Fruit fly (Drosophila melanogaster) whole organism, embryonic: Measurements from ENCODE around the gene Wnt6.

ENCODE experiments used
- CG11398 ChIP-seq: fragments of 200-800 bp; sonication (Bioruptor generic); optimal IDR thresholded peaks from 2 replicates; lab custom pipeline; 2016; ENCODE audit warnings: missing biosample characterization, missing genetic modification characterization
- CG11696 ChIP-seq: fragments of 200-800 bp; sonication (Bioruptor generic); IDR thresholded peaks from 2 replicates; pipeline ENCODE4 v1.3.6; 2022; ENCODE audit warnings: missing biosample characterization, missing genetic modification characterization
- CG1233 ChIP-seq: fragments of 200-800 bp; sonication (Bioruptor generic); optimal IDR thresholded peaks from 4 replicates; lab custom pipeline; 2018; ENCODE audit warnings: missing biosample characterization, mild to moderate bottlenecking, missing genetic modification characterization
- CG12391 ChIP-seq: fragments of 200-800 bp; sonication (Bioruptor generic); optimal IDR thresholded peaks from 3 replicates; lab custom pipeline; 2018; ENCODE audit warnings: missing biosample characterization, mild to moderate bottlenecking, missing genetic modification characterization, moderate library complexity
- CG12744 ChIP-seq: fragments of 200-800 bp; sonication (Bioruptor generic); optimal IDR thresholded peaks from 2 replicates; lab custom pipeline; 2016; ENCODE audit warnings: missing biosample characterization, missing genetic modification characterization
- CG12942 ChIP-seq: fragments of 200-800 bp; sonication (Bioruptor generic); optimal IDR thresholded peaks from 3 replicates; lab custom pipeline; 2016; ENCODE audit warnings: missing biosample characterization, missing genetic modification characterization
- CG13287 ChIP-seq: fragments of 200-800 bp; sonication (Bioruptor generic); IDR thresholded peaks from 2 replicates; pipeline ENCODE4 v1.3.6; 2022; ENCODE audit warnings: missing biosample characterization, missing genetic modification characterization; ENCODE audit not compliant: partially characterized antibody
- CG13296 ChIP-seq: fragments of 200-800 bp; sonication (Bioruptor generic); optimal IDR thresholded peaks from 3 replicates; lab custom pipeline; 2018; ENCODE audit warnings: missing biosample characterization, mild to moderate bottlenecking, missing genetic modification characterization
- CG14667 ChIP-seq: fragments of 200-800 bp; sonication (Bioruptor generic); IDR thresholded peaks from 2 replicates; pipeline ENCODE4 v1.3.6; 2022; ENCODE audit warnings: missing biosample characterization, missing genetic modification characterization
- CG14710 ChIP-seq: fragments of 200-800 bp; sonication (Bioruptor generic); optimal IDR thresholded peaks from 3 replicates; lab custom pipeline; 2019; ENCODE audit warnings: missing biosample characterization, mild to moderate bottlenecking, missing genetic modification characterization, moderate library complexity
- CG18262 ChIP-seq: fragments of 200-800 bp; optimal IDR thresholded peaks from 3 replicates; lab custom pipeline; 2019; ENCODE audit warnings: missing biosample characterization, mild to moderate bottlenecking, missing genetic modification characterization, moderate library complexity
- CG18619 ChIP-seq: fragments of 200-800 bp; sonication (Bioruptor generic); optimal IDR thresholded peaks from 3 replicates; lab custom pipeline; 2017; ENCODE audit warnings: missing biosample characterization, mild to moderate bottlenecking, missing genetic modification characterization
- CG18764 ChIP-seq: fragments of 200-800 bp; sonication (Bioruptor generic); optimal IDR thresholded peaks from 3 replicates; lab custom pipeline; 2016; ENCODE audit warnings: missing biosample characterization, missing genetic modification characterization
- CG2116 ChIP-seq: fragments of 200-800 bp; sonication (Bioruptor generic); optimal IDR thresholded peaks from 3 replicates; lab custom pipeline; 2018; ENCODE audit warnings: missing biosample characterization, mild to moderate bottlenecking, missing genetic modification characterization
- CG30403 ChIP-seq: fragments of 200-800 bp; sonication (Bioruptor generic); optimal IDR thresholded peaks from 3 replicates; lab custom pipeline; 2016; ENCODE audit warnings: missing biosample characterization, missing genetic modification characterization
- CG32767 ChIP-seq: fragments of 200-800 bp; sonication (Bioruptor generic); IDR thresholded peaks from 2 replicates; pipeline ENCODE4 v1.3.6; 2022; ENCODE audit warnings: missing biosample characterization, missing genetic modification characterization
- CG3407 ChIP-seq: fragments of 200-800 bp; sonication (Bioruptor generic); optimal IDR thresholded peaks from 2 replicates; lab custom pipeline; 2018; ENCODE audit warnings: missing biosample characterization, mild to moderate bottlenecking, missing genetic modification characterization
- CG43689 ChIP-seq: fragments of 200-800 bp; sonication (Bioruptor generic); IDR thresholded peaks from 2 replicates; pipeline ENCODE4 v1.3.6; 2022; ENCODE audit warnings: missing biosample characterization, missing genetic modification characterization
- CG4404 ChIP-seq: fragments of 200-800 bp; sonication (Bioruptor generic); IDR thresholded peaks from 2 replicates; pipeline ENCODE4 v1.3.6; 2022; ENCODE audit warnings: missing biosample characterization, missing genetic modification characterization
- CG5180 ChIP-seq: fragments of 200-800 bp; sonication (Bioruptor generic); optimal IDR thresholded peaks from 3 replicates; lab custom pipeline; 2017; ENCODE audit warnings: missing biosample characterization, missing genetic modification characterization, mild to moderate bottlenecking, moderate library complexity, missing genetic modification reagents
- CG6272 ChIP-seq: fragments of 200-800 bp; sonication (Bioruptor generic); IDR thresholded peaks from 2 replicates; pipeline ENCODE4 v1.3.6; 2022; ENCODE audit warnings: missing biosample characterization, missing genetic modification characterization
- CG8478 ChIP-seq: fragments of >200 bp; optimal IDR thresholded peaks from 2 replicates; lab custom pipeline; 2018
- CG9932 ChIP-seq: fragments of 200-800 bp; sonication (Bioruptor generic); IDR thresholded peaks from 2 replicates; pipeline ENCODE4 v1.3.6; 2022; ENCODE audit warnings: missing biosample characterization, missing genetic modification characterization
- CrebB ChIP-seq: fragments of 200-800 bp; sonication (Bioruptor generic); optimal IDR thresholded peaks from 3 replicates; lab custom pipeline; 2018; ENCODE audit warnings: missing biosample characterization, mild to moderate bottlenecking, missing genetic modification characterization
- Deaf1 ChIP-seq: fragments of 200-800 bp; optimal IDR thresholded peaks from 3 replicates; lab custom pipeline; 2019; ENCODE audit warnings: missing biosample characterization, mild to moderate bottlenecking, missing genetic modification characterization, moderate library complexity
- Dek ChIP-seq: fragments of 200-800 bp; sonication (Bioruptor generic); optimal IDR thresholded peaks from 3 replicates; lab custom pipeline; 2019; ENCODE audit warnings: missing biosample characterization, mild to moderate bottlenecking, missing genetic modification characterization, moderate library complexity
- H2.0 ChIP-seq: fragments of 200-800 bp; sonication (Bioruptor generic); IDR thresholded peaks from 2 replicates; pipeline ENCODE4 v1.3.6; 2022; ENCODE audit warnings: missing biosample characterization, missing genetic modification characterization
- Mad ChIP-seq: fragments of 200-800 bp; sonication (Bioruptor generic); optimal IDR thresholded peaks from 2 replicates; lab custom pipeline; 2016; ENCODE audit warnings: missing biosample characterization, missing genetic modification characterization
- Med ChIP-seq: fragments of 200-800 bp; sonication (Bioruptor generic); peaks from one replicate; lab custom pipeline; 2016; ENCODE audit warnings: missing biosample characterization, missing genetic modification characterization, mild to moderate bottlenecking, inconsistent platforms, moderate library complexity
- Mes4 ChIP-seq: fragments of 200-800 bp; sonication (Bioruptor generic); optimal IDR thresholded peaks from 2 replicates; lab custom pipeline; 2016; ENCODE audit warnings: missing biosample characterization, missing genetic modification characterization
- Pdp1 ChIP-seq, 2 experiments: fragments of 200-800 bp; sonication (Bioruptor generic); optimal IDR thresholded peaks; 3 replicates each; lab custom pipeline; 2016; ENCODE audit warnings: missing biosample characterization in 2 of 2, missing genetic modification characterization in 2 of 2, mild to moderate bottlenecking in 1 of 2, moderate library complexity in 1 of 2
- Poxn ChIP-seq: fragments of 200-800 bp; sonication (Bioruptor generic); IDR thresholded peaks from 2 replicates; pipeline ENCODE4 v1.3.6; 2022; ENCODE audit warnings: missing biosample characterization, missing genetic modification characterization
- Side ChIP-seq: fragments of 200-800 bp; sonication (Bioruptor generic); optimal IDR thresholded peaks from 2 replicates; lab custom pipeline; 2016; ENCODE audit warnings: missing biosample characterization, missing genetic modification characterization
- Xbp1 ChIP-seq: fragments of 200-800 bp; sonication (Bioruptor generic); optimal IDR thresholded peaks from 3 replicates; lab custom pipeline; 2016; ENCODE audit warnings: missing biosample characterization, mild to moderate bottlenecking, missing genetic modification characterization
- bab2 ChIP-seq: fragments of 200-800 bp; sonication (Bioruptor generic); optimal IDR thresholded peaks from 2 replicates; lab custom pipeline; 2016; ENCODE audit warnings: missing biosample characterization, missing genetic modification characterization
- ci ChIP-seq: fragments of 200-800 bp; sonication (Bioruptor generic); IDR thresholded peaks from 3 replicates; pipeline ENCODE4 v1.3.6; 2022; ENCODE audit warnings: missing biosample characterization, missing genetic modification characterization
- dati ChIP-seq: fragments of 200-800 bp; sonication (Bioruptor generic); IDR thresholded peaks from 2 replicates; pipeline ENCODE4 v1.3.6; 2022; ENCODE audit warnings: missing biosample characterization, missing genetic modification characterization
- dmrt11E ChIP-seq: fragments of 200-800 bp; sonication (Bioruptor generic); optimal IDR thresholded peaks from 3 replicates; lab custom pipeline; 2018; ENCODE audit warnings: missing biosample characterization, mild to moderate bottlenecking, missing genetic modification characterization, moderate library complexity
- hbn ChIP-seq: fragments of 200-800 bp; sonication (Bioruptor generic); IDR thresholded peaks from 2 replicates; pipeline ENCODE4 v1.3.6; 2022; ENCODE audit warnings: missing biosample characterization, missing genetic modification characterization; ENCODE audit not compliant: partially characterized antibody
- her ChIP-seq: fragments of 200-800 bp; sonication (Bioruptor generic); optimal IDR thresholded peaks from 2 replicates; lab custom pipeline; 2016; ENCODE audit warnings: missing biosample characterization, missing genetic modification characterization
- nmo ChIP-seq: fragments of 200-800 bp; sonication (Bioruptor generic); optimal IDR thresholded peaks from 2 replicates; lab custom pipeline; 2018; ENCODE audit warnings: missing biosample characterization, mild to moderate bottlenecking, missing genetic modification characterization, moderate library complexity
- pho ChIP-seq: fragments of 200-800 bp; sonication (Bioruptor generic); optimal IDR thresholded peaks from 2 replicates; lab custom pipeline; 2016; ENCODE audit warnings: missing biosample characterization, missing genetic modification characterization
- prd ChIP-seq, 3 experiments: fragments of >200 bp in 2 of 3; fragments of 200-800 bp in 1 of 3; sonication (Bioruptor generic) in 1 of 3; optimal IDR thresholded peaks in 2 of 3; IDR thresholded peaks in 1 of 3; 2 replicates in 2 of 3; 3 replicates in 1 of 3; pipeline versions ENCODE4 v1.3.6 to Lab custom; 2017 to 2022; ENCODE audit warnings: missing biosample characterization in 1 of 3, missing genetic modification characterization in 1 of 3
- repo ChIP-seq: fragments of 200-800 bp; sonication (Bioruptor generic); optimal IDR thresholded peaks from 2 replicates; lab custom pipeline; 2016; ENCODE audit warnings: missing biosample characterization, missing genetic modification characterization
- ro ChIP-seq: fragments of 200-800 bp; sonication (Bioruptor generic); IDR thresholded peaks from 2 replicates; pipeline ENCODE4 v1.3.6; 2022; ENCODE audit warnings: missing biosample characterization, missing genetic modification characterization
- sens-2 ChIP-seq: fragments of 200-800 bp; sonication (Bioruptor generic); IDR thresholded peaks from 2 replicates; pipeline ENCODE4 v1.3.6; 2022; ENCODE audit warnings: missing biosample characterization, missing genetic modification characterization
- sim ChIP-seq: fragments of 200-800 bp; sonication (Bioruptor generic); IDR thresholded peaks from 2 replicates; pipeline ENCODE4 v1.3.6; 2022; ENCODE audit warnings: missing biosample characterization, missing genetic modification characterization
- slbo ChIP-seq: fragments of 200-800 bp; sonication (Bioruptor generic); IDR thresholded peaks from 2 replicates; pipeline ENCODE4 v1.3.6; 2022; ENCODE audit warnings: missing biosample characterization, missing genetic modification characterization
- vvl ChIP-seq: fragments of 200-800 bp; sonication (Bioruptor generic); IDR thresholded peaks from 2 replicates; pipeline ENCODE4 v1.3.6; 2022; ENCODE audit warnings: missing biosample characterization, missing genetic modification characterization
- zen ChIP-seq: fragments of 200-800 bp; sonication (Bioruptor generic); optimal IDR thresholded peaks from 3 replicates; lab custom pipeline; 2018; ENCODE audit warnings: missing biosample characterization, mild to moderate bottlenecking, missing genetic modification characterization, moderate library complexity
- zf30C ChIP-seq: fragments of 200-800 bp; sonication (Bioruptor generic); optimal IDR thresholded peaks from 3 replicates; lab custom pipeline; 2018; ENCODE audit warnings: missing biosample characterization, mild to moderate bottlenecking, missing genetic modification characterization

Gene Wnt6

DNA sequence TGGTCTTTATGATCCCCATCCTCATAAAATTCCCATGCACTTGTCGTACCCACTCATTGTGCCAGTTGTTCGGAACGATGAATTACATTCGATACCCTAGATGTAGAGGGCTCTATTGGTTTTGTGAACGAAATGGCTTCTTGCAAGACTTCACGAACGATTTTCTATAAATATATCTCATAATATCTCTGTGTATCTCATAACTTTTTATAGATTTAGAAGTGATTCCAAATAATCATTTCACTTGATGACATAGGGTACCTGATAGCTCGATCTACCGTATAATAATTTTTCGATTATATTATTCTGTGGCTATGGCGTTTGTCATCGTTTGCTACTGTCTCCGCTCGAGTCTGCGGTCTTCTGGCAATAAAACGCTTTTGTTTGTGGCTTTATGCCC is 63.4 kb downstream of the Wnt6 start (continued):
- TF ChIP-seq Dek (tag; lab: Kevin White, UChicago) (peak; percentile 49), sim (GFP tag; lab: Robert Waterston, UW) (no peak), CG43689 (GFP tag; lab: Robert Waterston, UW) (no peak), ro (GFP tag; lab: Robert Waterston, UW) (0 out of 2 replicates have a peak, but pooled peaks have one; percentile 41), CG11398 (GFP tag; lab: Kevin White, UChicago) (no peak), Pdp1 (GFP tag; optimal IDR thresholded peaks at IDR 0.05; lab: Kevin White, UChicago) (peak; percentile 52 to 72), Deaf1 (tag; lab: Kevin White, UChicago) (peak; percentile 5), repo (GFP tag; lab: Kevin White, UChicago) (no peak), CG14667 (peak; percentile 75), CG32767 (GFP tag; lab: Robert Waterston, UW) (peak; percentile 63; the same call in 1 of the 2 replicates), slbo (GFP tag; lab: Robert Waterston, UW) (peak; percentile 80), CG12391 (tag; lab: Kevin White, UChicago) (peak; percentile 64), CG13296 (GFP tag; lab: Kevin White, UChicago) (peak; percentile 59), zf30C (GFP tag; lab: Kevin White, UChicago) (no peak), CG18619 (GFP tag; lab: Kevin White, UChicago) (no peak), Mes4 (GFP tag; lab: Kevin White, UChicago) (no peak), prd (optimal IDR thresholded peaks at IDR 0.05; lab: Kevin White, UChicago) (no peak), prd (GFP tag; IDR thresholded peaks at IDR 0.05; lab: Robert Waterston, UW) (peak; percentile 85), her (GFP tag; lab: Kevin White, UChicago) (no peak), Side (GFP tag; lab: Kevin White, UChicago) (peak; percentile 60), CG3407 (GFP tag; lab: Kevin White, UChicago) (peak; percentile 17), Xbp1 (GFP tag; lab: Kevin White, UChicago) (peak; percentile 75), CG9932 (GFP tag; lab: Robert Waterston, UW) (peak; percentile 60), vvl (GFP tag; lab: Robert Waterston, UW) (peak; percentile 82), nmo (peak; percentile 59), CG11696 (peak; percentile 62), dmrt11E (peak; percentile 15), bab2 (GFP tag; lab: Kevin White, UChicago) (peak; percentile 3), CG18262 (tag; lab: Kevin White, UChicago) (peak; percentile 55), CG1233 (GFP tag; lab: Kevin White, UChicago) (peak; percentile 44), dati (GFP tag; lab: Robert Waterston, UW) (no peak), CG14710 (tag; lab: Kevin White, UChicago) (peak; percentile 17), zen (tag; lab: Kevin White, UChicago) (peak; percentile 15), CG2116 (GFP tag; lab: Kevin White, UChicago) (no peak), sens-2 (GFP tag; lab: Robert Waterston, UW) (no peak), CG12942 (peak; percentile 40), ci (peak; percentile 80), CrebB (tag; lab: Kevin White, UChicago) (no peak), CG30403 (peak; percentile 69), CG6272 (GFP tag; lab: Robert Waterston, UW) (peak; percentile 54; the same call in 1 of the 2 replicates), CG12744 (GFP tag; lab: Kevin White, UChicago) (peak; percentile 51), pho (GFP tag; lab: Kevin White, UChicago) (peak; percentile 27), hbn (GFP tag; lab: Robert Waterston, UW) (no peak), CG8478 (lab: Kevin White, UChicago) (no peak), CG13287 (GFP tag; lab: Robert Waterston, UW) (no peak), Mad (GFP tag; lab: Kevin White, UChicago) (no peak), Med (GFP tag; lab: Kevin White, UChicago) (peak; percentile 87), CG18764 (peak; percentile 12), H2.0 (GFP tag; lab: Robert Waterston, UW) (peak; percentile 75), CG4404 (GFP tag; lab: Robert Waterston, UW) (no peak), CG5180 (peak; percentile 12), Poxn (GFP tag; lab: Robert Waterston, UW) (no peak)
